Worm (Caenorhabditis elegans): ENCODE measurements around the gene atg-16.1.

atg-16.1 gene

DNA sequence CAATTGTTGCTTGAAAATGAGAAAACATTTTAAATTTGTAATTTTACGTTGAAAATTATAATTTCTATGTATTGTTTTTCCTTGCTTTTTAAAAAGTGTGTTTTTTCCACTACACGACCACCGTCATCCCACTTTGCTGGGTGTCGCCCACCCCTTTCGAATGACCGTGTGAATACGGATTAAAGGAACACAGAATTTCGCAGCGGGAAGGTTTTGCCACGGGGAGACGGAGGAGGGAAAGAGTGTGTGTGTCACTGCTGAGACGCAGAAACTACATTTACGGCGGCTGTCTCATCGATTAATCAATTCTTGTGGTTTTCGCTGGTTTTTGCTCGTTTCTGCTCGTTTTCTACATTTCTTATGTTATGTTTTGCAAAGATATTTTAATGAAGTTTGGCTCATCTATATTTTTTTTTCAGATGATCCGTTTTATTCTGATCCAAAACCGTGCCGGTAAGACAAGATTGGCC is 4.4 kb downstream of the atg-16.1 start, which contains the start of gene aps-2 (continued):
- TF ChIP-seq tbx-7 (tag; optimal IDR thresholded peaks at IDR 0.05) (no peak), C08G9.2 (tag; optimal IDR thresholded peaks at IDR 0.05) (no peak), hlh-8 (tag; optimal IDR thresholded peaks at IDR 0.05) (no peak), ceh-30 (tag; optimal IDR thresholded peaks at IDR 0.05) (no peak), lin-11 (tag; optimal IDR thresholded peaks at IDR 0.05) (no peak), pha-4 (tag; optimal IDR thresholded peaks at IDR 0.05) (no peak), T23F11.4 (GFP tag; optimal IDR thresholded peaks at IDR 0.05) (no peak), elt-2 (tag; optimal IDR thresholded peaks at IDR 0.05) (peak; percentile 55), nhr-11 (tag; optimal IDR thresholded peaks at IDR 0.05) (no peak), elt-4 (tag; optimal IDR thresholded peaks at IDR 0.05) (no peak), mec-3 (tag; optimal IDR thresholded peaks at IDR 0.05; ENCODE audit: borderline replicate concordance) (no peak), hlh-30 (tag; optimal IDR thresholded peaks at IDR 0.05; ENCODE audit: insufficient read depth) (peak; percentile 18), ceh-31 (tag; optimal IDR thresholded peaks at IDR 0.05) (peak; percentile 73), eyg-1 (tag; optimal IDR thresholded peaks at IDR 0.05) (no peak), ets-4 (tag; optimal IDR thresholded peaks at IDR 0.05) (no peak), zip-5 (tag; optimal IDR thresholded peaks at IDR 0.05) (no peak)

DNA sequence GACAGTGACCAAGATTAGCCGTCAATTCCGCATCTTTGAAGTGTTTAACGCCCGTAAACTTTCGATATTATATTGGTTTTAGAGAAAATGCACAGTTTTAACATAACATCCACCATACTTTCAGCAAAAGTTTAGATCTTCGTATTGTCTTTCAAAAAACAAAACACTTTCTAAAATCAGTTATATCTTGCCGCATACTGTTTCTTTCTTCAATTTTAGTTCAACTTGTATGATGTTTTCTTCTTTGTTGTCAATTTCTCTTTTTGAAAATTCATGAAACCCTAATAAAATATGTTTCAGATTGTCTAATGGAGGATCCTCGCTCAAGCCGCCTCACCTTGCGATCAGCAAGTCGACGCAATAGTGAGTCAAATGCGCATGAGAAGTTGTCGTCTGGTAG is 8.4 kb downstream of the atg-16.1 start, which contains the start of gene F02E8.4:
Gene F02E8.4 (plus strand): TSS at position 301 of the 400 bp plus-strand sequence.
- TF ChIP-seq nfya-1 (tag; optimal IDR thresholded peaks at IDR 0.05) (no peak), ceh-30 (tag; optimal IDR thresholded peaks at IDR 0.05) (no peak), elt-2 (tag; optimal IDR thresholded peaks at IDR 0.05) (no peak), ets-4 (tag; optimal IDR thresholded peaks at IDR 0.05) (no peak), ref-2 (tag; optimal IDR thresholded peaks at IDR 0.05) (no peak), sox-4 (tag; optimal IDR thresholded peaks at IDR 0.05) (no peak)

DNA sequence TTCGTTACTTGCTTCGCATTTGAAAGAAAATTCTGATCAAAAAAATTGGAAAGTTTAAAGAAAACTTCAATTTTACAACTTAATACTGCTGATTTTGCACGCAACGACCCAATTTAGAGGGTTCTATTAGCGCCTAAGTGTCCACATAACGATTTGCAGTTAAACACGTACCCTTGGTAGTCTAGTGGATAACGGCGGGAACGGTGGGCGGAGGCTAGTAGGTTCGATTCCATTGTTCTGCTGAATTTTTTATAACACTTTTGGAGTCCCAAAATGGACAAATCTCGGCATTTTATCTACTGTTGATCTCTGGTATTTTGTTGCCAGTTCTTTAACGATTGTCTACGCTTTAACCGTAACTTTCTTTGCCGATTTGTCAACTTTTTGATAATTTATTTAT is 9.2 kb downstream of the atg-16.1 start:
- TF ChIP-seq rnt-1 (tag; optimal IDR thresholded peaks at IDR 0.05) (no peak), hlh-6 (tag; optimal IDR thresholded peaks at IDR 0.05) (no peak), pag-3 (tag; optimal IDR thresholded peaks at IDR 0.05; ENCODE audit: borderline replicate concordance) (no peak), elt-2 (tag; optimal IDR thresholded peaks at IDR 0.05) (no peak), ceh-22 (tag; optimal IDR thresholded peaks at IDR 0.05) (no peak), hlh-13 (GFP tag; optimal IDR thresholded peaks at IDR 0.05) (no peak), nhr-11 (tag; optimal IDR thresholded peaks at IDR 0.05) (no peak), F13H6.1 (tag; optimal IDR thresholded peaks at IDR 0.05) (no peak), pax-1 (tag; optimal IDR thresholded peaks at IDR 0.05) (no peak), fax-1 (tag; optimal IDR thresholded peaks at IDR 0.05) (no peak), npax-4 (tag; optimal IDR thresholded peaks at IDR 0.05) (no peak), dmd-4 (tag; optimal IDR thresholded peaks at IDR 0.05; ENCODE audit: borderline replicate concordance) (no peak), K02D7.2 (tag; optimal IDR thresholded peaks at IDR 0.05) (no peak), fkh-6 (tag; optimal IDR thresholded peaks at IDR 0.05) (no peak), C08G9.2 (tag; optimal IDR thresholded peaks at IDR 0.05) (no peak), ceh-2 (tag; optimal IDR thresholded peaks at IDR 0.05) (no peak), ceh-18 (tag; optimal IDR thresholded peaks at IDR 0.05) (no peak), ahr-1 (tag; optimal IDR thresholded peaks at IDR 0.05) (no peak), ceh-30 (tag; optimal IDR thresholded peaks at IDR 0.05) (no peak), T23F11.4 (GFP tag; optimal IDR thresholded peaks at IDR 0.05) (no peak)

DNA sequence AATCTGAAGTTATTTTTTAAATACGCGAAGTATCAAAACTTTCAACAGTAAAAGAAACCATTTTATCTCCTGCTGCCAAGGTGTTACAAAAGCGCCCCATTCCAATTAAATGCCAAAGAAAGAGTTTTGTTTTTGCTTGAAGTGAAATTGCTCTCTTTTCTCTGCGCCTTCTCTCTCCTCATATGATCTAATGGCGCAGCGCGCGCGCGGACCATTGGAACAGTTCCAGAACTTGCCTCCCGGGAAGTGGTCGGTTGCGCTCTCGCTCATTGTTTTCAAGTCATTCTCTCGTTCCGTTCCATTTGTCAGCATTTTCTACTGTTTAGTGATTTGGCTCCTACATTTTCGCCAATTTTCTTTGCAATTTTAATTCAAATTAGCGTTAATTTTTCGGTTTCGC is 10.3 kb downstream of the atg-16.1 start:
- no peak for TF ChIP-seq pat-9 (tag; optimal IDR thresholded peaks at IDR 0.05)
- no peak for TF ChIP-seq sdc-2 (tag; optimal IDR thresholded peaks at IDR 0.05)
- TF ChIP-seq madf-2 (tag; optimal IDR thresholded peaks at IDR 0.05), result no peak
- no peak for TF ChIP-seq pha-4 (tag; optimal IDR thresholded peaks at IDR 0.05)
- TF ChIP-seq dmd-4 (tag; optimal IDR thresholded peaks at IDR 0.05; ENCODE audit: borderline replicate concordance), result no peak
- TF ChIP-seq ets-4 (tag; optimal IDR thresholded peaks at IDR 0.05), result no peak
- TF ChIP-seq nfya-1 (tag; optimal IDR thresholded peaks at IDR 0.05), result no peak
- no peak for TF ChIP-seq pax-1 (tag; optimal IDR thresholded peaks at IDR 0.05)
- TF ChIP-seq ceh-45 (GFP tag; IDR thresholded peaks at IDR 0.05), result no peak
- TF ChIP-seq ceh-22 (tag; optimal IDR thresholded peaks at IDR 0.05), result no peak
- no peak for TF ChIP-seq Y22D7AL.16 (tag; optimal IDR thresholded peaks at IDR 0.05)

All from whole organism, late embryonic.